Fruit fly (Drosophila melanogaster): ENCODE data around the gene CG9154.

CG9154 gene

DNA sequence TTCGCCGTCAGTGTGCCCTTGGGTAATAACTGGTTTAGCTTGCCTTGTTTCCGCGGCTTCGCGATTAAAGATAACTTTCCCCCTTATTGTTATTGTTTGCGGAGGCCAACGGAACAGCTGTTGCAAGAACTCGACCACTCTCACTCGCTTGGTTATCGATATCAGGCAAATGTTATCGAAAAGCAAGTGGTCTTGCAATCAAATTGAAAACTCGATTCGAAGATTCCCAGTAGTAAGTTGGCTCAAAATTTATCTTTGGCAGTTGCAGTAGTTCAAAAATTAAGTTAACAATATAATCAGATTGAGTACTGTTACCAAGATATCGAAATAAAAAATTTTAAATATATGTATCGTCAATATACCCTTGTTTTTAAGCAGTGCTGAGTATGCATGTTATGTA is 4.7 kb downstream of the CG9154 start, which contains the start of the genes Fbw5 and CG9147 (continued):
- TF ChIP-seq Rfx (GFP tag; IDR thresholded peaks at IDR 0.05) (peak; percentile 100), CG3726 (GFP tag; IDR thresholded peaks at IDR 0.05) (peak; percentile 99), pfk (GFP tag; optimal IDR thresholded peaks at IDR 0.05) (peak; percentile 54), CG18262 (tag; optimal IDR thresholded peaks at IDR 0.05) (peak; percentile 99), CG32772 (GFP tag; IDR thresholded peaks at IDR 0.05) (peak; percentile 99), CG9727 (GFP tag; optimal IDR thresholded peaks at IDR 0.05) (peak; percentile 100), CG1832 (GFP tag; optimal IDR thresholded peaks at IDR 0.05) (no peak), CG1602 (GFP tag; optimal IDR thresholded peaks at IDR 0.05) (peak; percentile 100), mld (GFP tag; IDR thresholded peaks at IDR 0.05; ENCODE audit: partially characterized antibody) (0 out of 3 replicates have a peak, but pooled peaks have one; percentile 33), Drgx (GFP tag; IDR thresholded peaks at IDR 0.05) (peak; percentile 99), insv (GFP tag; optimal IDR thresholded peaks at IDR 0.05) (peak; percentile 70), CG12104 (GFP tag; optimal IDR thresholded peaks at IDR 0.05) (peak; percentile 100), slbo (GFP tag; IDR thresholded peaks at IDR 0.05) (peak; percentile 100), Abd-B (GFP tag; optimal IDR thresholded peaks at IDR 0.05) (peak; percentile 99), yki (optimal IDR thresholded peaks at IDR 0.05) (no peak), scrt (GFP tag; optimal IDR thresholded peaks at IDR 0.05) (peak; percentile 97), pb (GFP tag; optimal IDR thresholded peaks at IDR 0.05) (peak; percentile 99), fd96Cb (tag; optimal IDR thresholded peaks at IDR 0.05) (peak; percentile 100), usp (GFP tag; optimal IDR thresholded peaks at IDR 0.05) (no peak), Hr39 (optimal IDR thresholded peaks at IDR 0.05) (no peak), dpn (GFP tag; optimal IDR thresholded peaks at IDR 0.05) (peak; percentile 100), ap (GFP tag; IDR thresholded peaks at IDR 0.05) (peak; percentile 99), Tbp (GFP tag; optimal IDR thresholded peaks at IDR 0.05) (no peak), tin (GFP tag; optimal IDR thresholded peaks at IDR 0.05) (peak; percentile 99), CG1603 (tag; optimal IDR thresholded peaks at IDR 0.05) (peak; percentile 99), CG13775 (GFP tag; optimal IDR thresholded peaks at IDR 0.05) (peak; percentile 99), Camta (GFP tag; optimal IDR thresholded peaks at IDR 0.05) (peak; percentile 100), CG8359 (GFP tag; optimal IDR thresholded peaks at IDR 0.05; ENCODE audit: borderline replicate concordance) (peak; percentile 90), eyg (GFP tag; optimal IDR thresholded peaks at IDR 0.05) (peak; percentile 99), Sox102F (GFP tag; optimal IDR thresholded peaks at IDR 0.05) (peak; percentile 100), klu (GFP tag; IDR thresholded peaks at IDR 0.05) (peak; percentile 99), NC2α (GFP tag; optimal IDR thresholded peaks at IDR 0.05) (peak; percentile 99), esg (GFP tag; conservative IDR thresholded peaks at IDR 0.05) (peak; percentile 100), CG3065 (GFP tag; optimal IDR thresholded peaks at IDR 0.05) (peak; percentile 99), CG6683 (GFP tag; optimal IDR thresholded peaks at IDR 0.05) (peak; percentile 96), salm (tag; optimal IDR thresholded peaks at IDR 0.05) (peak; percentile 99), abd-A (tag; optimal IDR thresholded peaks at IDR 0.05) (no peak), CG18764 (GFP tag; optimal IDR thresholded peaks at IDR 0.05) (peak; percentile 98), trh (GFP tag; optimal IDR thresholded peaks at IDR 0.05) (peak; percentile 99), sima (GFP tag; optimal IDR thresholded peaks at IDR 0.05) (peak; percentile 99), CkIIα-i1 (GFP tag; IDR thresholded peaks at IDR 0.05) (peak; percentile 96), cas (GFP tag; IDR thresholded peaks at IDR 0.05) (peak; percentile 99), CG1024 (GFP tag; IDR thresholded peaks at IDR 0.05) (peak; percentile 98), CG6854 (GFP tag; optimal IDR thresholded peaks at IDR 0.05) (peak; percentile 98), CG7372 (GFP tag; IDR thresholded peaks at IDR 0.05) (peak; percentile 99), nmo (GFP tag; optimal IDR thresholded peaks at IDR 0.05) (peak; percentile 100), CG17568 (GFP tag; optimal IDR thresholded peaks at IDR 0.05) (peak; percentile 100), CG7963 (GFP tag; IDR thresholded peaks at IDR 0.05; ENCODE audit: partially characterized antibody) (peak; percentile 52; the same call in 1 of the 3 replicates), D19B (GFP tag; optimal IDR thresholded peaks at IDR 0.05) (peak; percentile 100), Stat92E (GFP tag; optimal IDR thresholded peaks at IDR 0.05) (peak in 1 of 3 experiments; percentile 99), CG14050 (GFP tag; IDR thresholded peaks at IDR 0.05) (peak; percentile 100), fu2 (GFP tag; optimal IDR thresholded peaks at IDR 0.05) (peak; percentile 99)
